Fruit fly (Drosophila melanogaster): ENCODE results near the gene Nepl3.

- no peak for TF ChIP-seq Myc (optimal IDR thresholded peaks at IDR 0.05)
- no peak for TF ChIP-seq insv (optimal IDR thresholded peaks at IDR 0.05)
- no peak for TF ChIP-seq ttk (optimal IDR thresholded peaks at IDR 0.05)
These were observed 26.2 kb downstream of the Nepl3 start for dm6 chr2L:5031886-5032285.
